Fruit fly (Drosophila melanogaster): ENCODE data around the gene CG13724.

Gene CG13724

dm6 chr3L:17361925-17362324 is 39.3 kb downstream of the CG13724 start:
- TF ChIP-seq noc (tag; optimal IDR thresholded peaks at IDR 0.05): no peak

- TF ChIP-seq noc (tag; optimal IDR thresholded peaks at IDR 0.05): no peak
Observed at dm6 chr3L:17362940-17363339, 40.3 kb downstream of the CG13724 start.

dm6 chr3L:17364023-17364422 is 41.4 kb downstream of the CG13724 start:
- no peak for TF ChIP-seq noc (tag; optimal IDR thresholded peaks at IDR 0.05)

- TF ChIP-seq noc (tag; optimal IDR thresholded peaks at IDR 0.05): no peak
Observed at dm6 chr3L:17366936-17367335, 44.3 kb downstream of the CG13724 start.

Measured in whole organism, larva.